Fruit fly (Drosophila melanogaster) S2 (cell line): ENCODE measurements around the gene Elp1.

Experiments
- CG8478 ChIP-seq: fragments of >200 bp; optimal IDR thresholded peaks from 2 replicates; lab custom pipeline; 2018
- CTCF ChIP-seq, 2 experiments: fragments of >200 bp; optimal IDR thresholded peaks; 2 replicates each; lab custom pipeline; 2018

The Elp1 gene

DNA sequence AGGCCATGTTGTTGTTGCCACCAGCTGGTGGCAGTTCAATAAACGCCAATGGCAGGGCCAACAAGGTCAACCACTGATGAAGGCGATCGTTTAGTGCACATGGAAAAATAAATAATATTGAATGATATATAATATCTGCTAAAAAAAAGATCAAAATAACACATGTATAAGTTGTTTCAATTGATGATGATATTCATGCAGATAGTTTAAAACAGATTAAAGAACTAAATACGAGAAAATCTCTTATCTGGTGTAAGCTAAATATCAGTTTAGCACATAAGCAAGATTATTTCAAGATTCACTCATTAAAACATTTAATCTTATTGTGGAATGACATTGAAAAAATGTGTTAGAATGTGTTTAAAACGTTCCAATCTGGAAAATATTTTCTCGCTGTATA is 12.7 kb downstream of the Elp1 start:
- no peak for TF ChIP-seq CTCF (optimal IDR thresholded peaks at IDR 0.05; lab: Kevin White, UChicago)

DNA sequence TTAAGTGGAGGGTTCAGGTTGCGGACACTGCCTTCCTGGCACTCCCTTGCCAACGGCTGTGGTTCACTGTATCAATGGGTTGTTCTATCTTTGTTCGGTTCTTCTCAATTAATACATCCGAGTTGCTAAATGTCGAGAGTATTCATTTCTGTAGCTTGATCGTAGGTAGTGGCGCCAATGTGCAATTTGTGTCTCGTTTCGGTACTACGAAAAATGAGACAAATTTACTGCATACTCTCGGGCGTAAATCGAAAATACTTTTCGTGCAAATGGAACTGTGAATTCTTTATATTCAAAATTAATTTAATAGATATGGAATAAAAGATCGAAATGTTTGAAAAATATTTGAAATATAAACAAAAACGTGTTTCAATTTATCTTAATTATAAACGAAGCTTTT is 14.7 kb downstream of the Elp1 start:
- TF ChIP-seq CTCF (optimal IDR thresholded peaks at IDR 0.05; lab: Kevin White, UChicago), result peak; percentile 92
- TF ChIP-seq CG8478 (lab: Kevin White, UChicago), result no peak

DNA sequence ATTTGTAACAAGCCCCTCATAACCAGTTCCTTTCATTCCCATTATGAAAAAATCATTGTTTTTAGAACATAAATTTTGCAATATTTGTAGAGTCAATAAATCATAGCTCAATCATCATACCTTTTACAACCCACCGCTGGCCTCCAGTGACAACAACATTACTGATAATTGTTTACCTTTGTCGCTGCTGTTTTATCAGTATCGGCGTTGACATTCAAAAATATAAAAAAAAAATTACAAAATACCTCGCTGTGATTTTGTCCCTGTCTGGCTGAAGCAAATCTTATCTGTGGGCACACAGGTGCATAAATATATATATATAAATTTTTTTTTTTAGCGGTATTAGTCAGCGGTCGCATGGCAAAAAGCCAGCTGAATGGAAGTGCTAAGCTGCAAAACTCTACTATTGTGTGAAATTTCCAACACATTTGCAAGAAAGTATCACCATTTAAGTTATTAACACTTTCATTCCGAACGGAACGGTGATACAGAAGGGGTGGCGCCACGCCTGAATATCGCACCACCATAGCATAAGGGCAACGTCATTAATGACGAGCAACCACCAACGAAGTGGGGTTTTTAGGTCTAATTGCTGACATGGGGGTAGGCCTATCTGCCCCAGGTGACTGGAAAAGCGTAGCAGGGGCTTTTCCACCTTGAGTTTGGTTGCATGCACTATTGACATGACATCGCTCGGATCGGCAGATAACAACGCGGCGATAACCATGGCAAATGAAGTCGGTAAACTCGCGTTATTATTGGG is 15.3 kb downstream of the Elp1 start:
- TF ChIP-seq CG8478 (lab: Kevin White, UChicago) (no peak), CTCF (optimal IDR thresholded peaks at IDR 0.05; lab: Kevin White, UChicago) (no peak)

DNA sequence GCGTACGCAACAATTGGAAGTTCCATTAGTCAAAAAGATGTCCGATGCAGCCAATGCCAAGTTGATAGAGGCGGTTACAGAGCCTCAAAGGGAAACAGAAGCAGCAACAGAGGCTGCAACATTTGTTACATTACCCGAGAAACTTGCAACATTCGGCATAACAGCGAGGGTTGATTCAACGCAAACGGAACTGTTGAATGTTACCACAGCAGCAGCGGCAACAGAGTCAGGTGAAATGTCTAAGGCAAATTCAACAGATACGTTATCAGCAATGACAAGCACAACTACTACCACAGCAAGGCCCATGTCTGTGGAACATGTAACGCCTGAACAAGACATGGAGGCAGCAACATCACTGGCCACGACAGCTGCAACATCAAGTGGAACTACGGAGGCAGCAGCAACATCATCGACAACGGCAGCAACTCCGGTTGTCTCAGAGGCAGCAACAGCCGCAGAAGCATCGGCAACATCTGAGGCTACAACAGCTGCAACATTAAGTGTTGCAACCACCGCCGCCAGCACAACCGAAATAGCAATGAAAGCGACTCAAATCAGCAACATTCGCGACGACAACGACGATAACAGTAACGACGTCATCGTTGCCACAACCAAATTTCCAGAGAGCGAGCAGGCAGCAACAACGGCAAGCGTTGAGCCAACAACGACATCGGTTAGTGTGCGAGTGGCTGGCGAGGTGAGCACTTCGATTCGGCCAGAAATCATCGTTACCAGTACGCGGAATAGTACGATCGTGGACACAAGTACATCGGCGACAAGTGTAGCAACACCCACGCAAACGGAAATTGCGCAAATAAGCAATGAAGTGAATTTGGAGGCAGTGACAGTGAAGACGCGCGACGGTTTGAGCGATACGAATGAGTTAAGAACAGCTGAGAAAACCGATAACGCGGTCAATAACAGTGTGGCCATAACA is 18.5 kb downstream of the Elp1 start:
- TF ChIP-seq CG8478 (lab: Kevin White, UChicago), result no peak
- TF ChIP-seq CTCF (optimal IDR thresholded peaks at IDR 0.05; lab: Kevin White, UChicago), result no peak

DNA sequence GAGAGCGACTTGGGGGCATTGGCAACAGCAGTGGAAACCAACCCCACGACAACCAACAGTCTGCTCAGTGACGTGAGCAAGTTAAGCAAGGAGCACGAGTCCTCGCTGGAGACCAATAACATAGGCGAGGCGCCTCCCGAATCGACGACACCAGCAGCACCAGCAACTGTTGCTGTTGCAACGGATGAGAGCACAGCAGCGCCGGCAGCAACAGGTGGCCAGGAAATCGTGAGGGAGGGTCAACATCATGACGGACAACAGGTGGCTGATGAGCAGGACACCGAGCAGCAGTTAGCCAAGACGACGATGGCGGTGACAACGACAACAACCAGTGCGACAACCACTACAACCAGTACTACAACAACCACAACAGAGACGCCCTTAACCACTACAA is 19.2 kb downstream of the Elp1 start:
- TF ChIP-seq CG8478 (lab: Kevin White, UChicago), result no peak

DNA sequence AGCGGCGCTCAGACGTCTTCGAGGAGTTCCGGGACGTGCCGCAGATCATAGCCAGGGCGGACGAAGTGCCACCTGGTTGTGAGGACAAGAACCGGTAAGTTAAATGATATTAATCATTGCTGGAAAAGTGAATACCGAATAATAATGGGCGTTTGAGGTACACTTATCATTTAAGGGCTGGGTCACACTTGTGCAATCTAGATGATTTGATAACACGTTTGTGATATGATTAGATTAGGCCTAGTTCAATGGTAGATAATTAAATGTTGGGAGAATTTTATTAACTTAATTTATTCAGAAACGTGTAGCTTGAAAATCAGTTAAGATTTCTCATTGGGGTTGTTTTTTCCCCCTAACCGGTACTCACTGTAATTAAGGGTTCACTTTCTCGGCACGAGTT is 20.1 kb downstream of the Elp1 start:
- TF ChIP-seq CG8478 (lab: Kevin White, UChicago) (no peak), CTCF (optimal IDR thresholded peaks at IDR 0.05; lab: Kevin White, UChicago) (no peak)

DNA sequence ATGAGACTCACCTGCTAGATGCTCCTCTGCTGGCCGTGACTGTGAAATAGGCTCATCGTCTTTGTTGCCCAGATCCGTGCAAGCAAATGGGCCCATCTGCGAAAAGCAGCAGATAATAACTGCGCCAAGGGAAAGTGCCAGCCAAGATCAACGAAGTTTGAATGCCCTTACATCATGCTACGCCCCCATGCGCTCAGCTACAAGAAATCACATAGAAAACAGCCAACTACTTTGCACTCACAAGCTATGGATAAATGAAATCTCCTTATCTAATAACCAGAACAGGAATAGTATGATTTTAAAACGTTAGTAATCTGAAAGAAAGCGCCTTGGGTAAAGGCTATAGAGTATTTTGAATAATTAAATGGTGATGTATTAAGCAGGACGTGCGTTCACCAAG is 21.0 kb downstream of the Elp1 start:
- TF ChIP-seq CG8478 (lab: Kevin White, UChicago) (no peak), CTCF (optimal IDR thresholded peaks at IDR 0.05; lab: Kevin White, UChicago) (no peak)

DNA sequence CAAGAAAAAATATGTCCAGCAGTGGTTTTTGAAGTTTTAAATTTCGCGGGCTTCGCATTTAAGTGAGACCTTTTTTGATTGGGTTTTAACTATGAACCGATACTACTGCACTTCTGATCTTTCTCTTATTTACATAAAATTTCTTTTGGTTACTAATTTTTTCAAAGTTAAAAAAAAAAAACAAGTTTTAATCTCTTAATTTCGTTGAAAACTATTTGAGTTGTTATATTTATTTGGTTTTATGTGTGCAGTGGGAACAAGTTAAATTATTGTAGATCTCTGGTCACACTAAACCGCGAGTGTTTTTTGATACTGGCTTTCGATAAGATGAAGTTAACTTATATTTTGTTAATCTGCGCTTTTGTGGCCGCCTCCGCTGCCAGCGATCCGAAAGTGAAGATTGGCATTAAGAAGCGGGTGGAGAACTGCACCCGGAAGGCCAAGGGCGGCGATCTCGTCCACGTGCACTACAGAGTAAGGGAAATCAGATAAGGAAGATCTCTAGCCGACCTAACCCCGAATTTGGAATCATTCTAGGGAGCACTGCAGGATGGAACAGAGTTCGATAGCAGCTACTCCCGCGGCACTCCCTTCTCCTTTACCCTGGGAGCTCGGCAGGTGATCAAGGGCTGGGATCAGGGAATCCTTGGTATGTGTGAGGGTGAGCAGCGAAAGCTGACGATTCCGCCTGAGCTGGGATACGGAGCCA is 23.3 kb downstream of the Elp1 start, which contains the start of gene CG14715:
Gene CG14715, plus strand, starts transcription at position 267 of the 709 bp plus-strand sequence.
- no peak for TF ChIP-seq CG8478 (lab: Kevin White, UChicago)
- TF ChIP-seq CTCF (optimal IDR thresholded peaks at IDR 0.05; lab: Kevin White, UChicago), result no peak

DNA sequence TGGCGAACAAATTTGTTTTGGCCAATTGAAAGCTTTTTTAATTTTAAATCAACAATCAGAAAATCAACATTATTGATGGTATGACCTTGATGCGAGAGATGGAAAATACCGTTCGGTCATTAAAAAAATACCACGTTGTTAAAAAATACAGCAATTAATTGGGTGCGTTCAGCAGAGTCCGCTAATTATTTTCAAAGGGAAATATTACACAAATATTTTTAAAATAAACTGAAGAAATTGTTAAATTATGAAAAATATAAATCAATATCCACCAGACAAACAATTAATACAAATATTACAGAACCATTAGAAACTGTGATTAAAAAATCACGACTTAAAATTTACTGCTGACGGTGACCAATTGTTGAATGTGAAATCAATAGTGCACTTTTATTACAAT is 27.2 kb downstream of the Elp1 start, which contains the start of gene CG18476:
Gene CG18476, minus strand, starts transcription at position 101 of the 400 bp plus-strand sequence.
- TF ChIP-seq CTCF (optimal IDR thresholded peaks at IDR 0.05; lab: Kevin White, UChicago) (no peak), CG8478 (lab: Kevin White, UChicago) (no peak)

DNA sequence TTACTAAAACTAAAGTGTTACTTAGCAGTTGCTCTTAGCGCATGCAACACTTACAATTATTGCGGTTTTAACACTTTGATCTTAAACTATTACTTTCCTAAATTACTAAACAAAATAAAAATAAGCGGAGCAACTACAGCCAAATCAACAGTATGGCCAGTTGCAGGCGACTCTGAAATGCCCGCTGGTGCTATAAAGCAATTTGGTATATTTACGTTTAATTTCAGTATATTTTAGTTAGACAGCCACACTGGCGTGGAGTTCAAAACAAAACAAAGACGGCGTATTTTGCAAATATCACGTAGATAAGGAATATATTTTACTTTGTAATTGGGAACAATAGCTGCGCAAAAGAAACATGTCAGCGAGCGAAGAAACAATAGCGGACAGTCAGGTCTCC is 28.7 kb downstream of the Elp1 start, which contains the start of the genes Taf12 and Ho:
Gene Taf12, minus strand, starts transcription at position 178 of the 400 bp plus-strand sequence.
Gene Ho, plus strand, starts transcription at position 231 of the 400 bp plus-strand sequence.
- TF ChIP-seq CTCF (optimal IDR thresholded peaks at IDR 0.05; lab: Kevin White, UChicago), result peak in 1 of 2 experiments; percentile 12
- TF ChIP-seq CG8478 (lab: Kevin White, UChicago), result no peak

DNA sequence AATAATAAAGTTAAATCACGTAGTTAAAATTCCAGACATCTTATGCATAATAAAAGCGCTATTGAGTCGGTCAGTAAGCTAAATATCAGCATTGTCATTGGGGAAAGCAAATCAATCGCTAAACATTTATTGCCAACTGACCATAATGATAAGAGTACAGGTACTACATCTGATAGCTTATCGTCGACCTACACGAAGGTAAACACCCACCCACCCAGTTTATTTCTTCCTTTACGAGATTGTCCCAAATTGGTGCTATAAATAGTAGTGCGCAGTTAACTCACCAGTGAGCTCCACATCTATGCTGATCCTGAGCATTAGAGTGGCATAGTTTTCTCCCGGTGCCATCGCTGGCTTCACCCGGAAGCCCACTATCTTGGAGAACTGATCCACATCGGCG is 32.9 kb downstream of the Elp1 start:
- TF ChIP-seq CG8478 (lab: Kevin White, UChicago) (no peak), CTCF (optimal IDR thresholded peaks at IDR 0.05; lab: Kevin White, UChicago) (no peak)

DNA sequence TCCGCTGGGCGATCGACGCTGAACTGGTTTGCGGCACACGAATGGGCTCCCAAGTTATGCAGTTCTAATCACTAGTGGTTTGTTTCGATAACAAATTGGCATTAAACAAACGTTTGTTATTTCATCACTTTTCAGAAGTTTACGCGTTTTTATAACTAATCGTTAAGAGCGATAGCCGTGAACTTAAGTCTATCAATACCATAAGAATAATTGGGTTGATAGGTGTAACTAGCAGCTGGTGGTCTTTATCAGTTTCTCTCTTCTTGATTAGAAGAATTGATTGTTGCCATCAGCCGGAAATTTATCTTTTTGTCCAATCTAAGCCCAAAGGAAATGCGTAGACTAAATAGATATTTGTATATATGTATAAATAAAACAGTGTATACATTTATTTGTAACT is 33.5 kb downstream of the Elp1 start, which contains the start of gene CG6830:
Gene CG6830, minus strand, starts transcription at position 27 of the 400 bp plus-strand sequence.
- no peak for TF ChIP-seq CTCF (optimal IDR thresholded peaks at IDR 0.05; lab: Kevin White, UChicago)
- no peak for TF ChIP-seq CG8478 (lab: Kevin White, UChicago)

DNA sequence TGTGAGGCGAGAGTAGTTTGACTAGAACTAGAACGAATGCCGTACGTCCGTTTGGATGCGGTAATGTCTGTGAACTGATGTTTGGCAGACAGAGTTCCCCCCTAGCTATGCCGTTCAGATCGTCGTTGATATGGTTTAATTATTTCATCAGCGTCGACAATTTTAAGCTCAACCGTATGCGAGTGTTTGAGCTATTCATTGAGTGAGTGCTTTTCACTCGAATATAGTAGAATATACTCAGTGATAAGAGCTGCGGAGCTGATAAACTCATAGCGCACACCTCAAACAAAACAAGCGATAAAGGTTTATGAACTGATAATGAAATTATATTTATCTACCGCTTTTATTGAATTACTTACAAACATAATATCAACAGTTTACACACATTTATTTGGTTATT is 37.3 kb downstream of the Elp1 start, which contains the start of gene CG6834:
Gene CG6834, minus strand, starts transcription at position 79 of the 400 bp plus-strand sequence.
- TF ChIP-seq CTCF (optimal IDR thresholded peaks at IDR 0.05; lab: Kevin White, UChicago), result no peak
- no peak for TF ChIP-seq CG8478 (lab: Kevin White, UChicago)

DNA sequence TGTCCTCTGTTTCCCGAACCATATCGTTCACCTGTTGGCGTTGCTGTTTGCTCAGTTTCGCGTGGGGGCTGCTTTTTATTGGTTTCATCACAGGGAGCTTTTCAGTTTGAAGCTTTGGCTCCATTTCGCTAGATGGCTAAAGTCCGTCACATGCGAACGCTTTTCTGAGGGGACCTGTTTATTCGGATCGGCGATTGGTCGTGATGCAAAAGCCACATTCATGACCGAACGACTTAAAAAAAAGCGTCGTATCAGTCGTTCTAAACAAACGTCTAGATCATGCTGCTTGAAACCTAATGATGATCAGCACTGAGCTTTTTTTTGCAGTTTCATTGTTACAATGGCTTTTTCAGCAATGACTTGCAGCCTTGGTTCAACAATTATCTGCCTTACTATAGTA is 39.1 kb downstream of the Elp1 start, which contains the start of gene CG6908:
Gene CG6908, minus strand, starts transcription at position 152 of the 400 bp plus-strand sequence.
- TF ChIP-seq CTCF (optimal IDR thresholded peaks at IDR 0.05; lab: Kevin White, UChicago) (no peak), CG8478 (lab: Kevin White, UChicago) (no peak)
